Worm (Caenorhabditis elegans) whole organism, young adult: ENCODE measurements around the gene F18F11.4.

Experiments
- B0019.2 ChIP-seq: fragments of 200-800 bp; sonication (Bioruptor generic); conservative IDR thresholded peaks from 2 replicates; pipeline ENCODE4 v1.3.6; 2022; ENCODE audit warnings: missing genetic modification reagents, missing genetic modification characterization, missing compliant biosample characterization
- F10E7.11 ChIP-seq: sonication (generic microtip); optimal IDR thresholded peaks from 2 replicates; lab custom pipeline; 2017; ENCODE audit warnings: mild to moderate bottlenecking, missing genetic modification characterization, moderate library complexity, missing compliant biosample characterization
- F33H1.4 ChIP-seq: fragments of 200-800 bp; sonication (Bioruptor generic); IDR thresholded peaks from 2 replicates; pipeline ENCODE4 v1.3.6; 2022; ENCODE audit warnings: missing genetic modification reagents, missing genetic modification characterization, missing compliant biosample characterization
- T07F8.4 ChIP-seq: sonication (generic microtip); optimal IDR thresholded peaks from 2 replicates; lab custom pipeline; 2016; ENCODE audit warnings: mild to moderate bottlenecking, missing genetic modification characterization, moderate library complexity, missing compliant biosample characterization
- T26A5.8 ChIP-seq: sonication (generic microtip); optimal IDR thresholded peaks from 2 replicates; lab custom pipeline; 2016; ENCODE audit warnings: missing genetic modification characterization, missing compliant biosample characterization
- Y79H2A.3 ChIP-seq: fragments of 200-800 bp; sonication (Bioruptor generic); conservative IDR thresholded peaks from 2 replicates; pipeline ENCODE4 v1.3.6; 2022; ENCODE audit warnings: missing genetic modification reagents, missing genetic modification characterization, missing compliant biosample characterization
- Y95B8A.8 ChIP-seq: fragments of 200-800 bp; sonication (Bioruptor generic); IDR thresholded peaks from 2 replicates; pipeline ENCODE4 v1.3.6; 2022; ENCODE audit warnings: missing genetic modification reagents, missing genetic modification characterization, missing compliant biosample characterization
- akir-1 ChIP-seq: fragments of 200-800 bp; sonication (Bioruptor generic); optimal IDR thresholded peaks from 2 replicates; lab custom pipeline; 2018; ENCODE audit warnings: mild to moderate bottlenecking, missing genetic modification characterization, moderate library complexity, missing compliant biosample characterization
- aptf-2 ChIP-seq: fragments of 200-800 bp; sonication (Bioruptor generic); conservative IDR thresholded peaks from 2 replicates; pipeline ENCODE4 v1.3.6; 2022; ENCODE audit warnings: missing genetic modification reagents, missing genetic modification characterization, missing compliant biosample characterization
- atf-7 ChIP-seq: sonication (generic microtip); optimal IDR thresholded peaks from 2 replicates; lab custom pipeline; 2017; ENCODE audit warnings: mild to moderate bottlenecking, missing genetic modification characterization, missing compliant biosample characterization
- athp-1 ChIP-seq: sonication (generic microtip); optimal IDR thresholded peaks from 2 replicates; lab custom pipeline; 2017; ENCODE audit warnings: mild to moderate bottlenecking, missing genetic modification characterization, missing compliant biosample characterization
- attf-5 ChIP-seq: fragments of 200-800 bp; sonication (Bioruptor generic); optimal IDR thresholded peaks from 2 replicates; lab custom pipeline; 2018; ENCODE audit warnings: mild to moderate bottlenecking, missing genetic modification characterization, missing compliant biosample characterization
- bed-1 ChIP-seq: fragments of 200-800 bp; sonication (Bioruptor generic); IDR thresholded peaks from 2 replicates; pipeline ENCODE4 v1.3.6; 2022; ENCODE audit warnings: missing genetic modification reagents, missing genetic modification characterization, missing compliant biosample characterization
- cebp-1 ChIP-seq, 2 experiments: fragments of 200-800 bp in 1 of 2; sonication (Bioruptor generic) in 1 of 2; sonication (generic microtip) in 1 of 2; IDR thresholded peaks in 1 of 2; optimal IDR thresholded peaks in 1 of 2; 2 replicates each; pipeline versions ENCODE4 v1.3.6 to Lab custom; 2017 to 2022; ENCODE audit warnings: missing compliant biosample characterization in 2 of 2, missing genetic modification characterization in 2 of 2, mild to moderate bottlenecking in 1 of 2, missing genetic modification reagents in 1 of 2, moderate library complexity in 1 of 2
- cebp-2 ChIP-seq: fragments of 200-800 bp; sonication (Bioruptor generic); IDR thresholded peaks from 2 replicates; pipeline ENCODE4 v1.3.6; 2022; ENCODE audit warnings: missing genetic modification characterization, missing compliant biosample characterization
- ceh-27 ChIP-seq: fragments of 200-800 bp; sonication (Bioruptor generic); optimal IDR thresholded peaks from 2 replicates; lab custom pipeline; 2018; ENCODE audit warnings: mild to moderate bottlenecking, missing genetic modification characterization, moderate library complexity, missing compliant biosample characterization
- ceh-40 ChIP-seq: fragments of 200-800 bp; sonication (Bioruptor generic); IDR thresholded peaks from 2 replicates; pipeline ENCODE4 v1.3.6; 2022; ENCODE audit warnings: missing genetic modification characterization, missing compliant biosample characterization
- ceh-58 ChIP-seq: fragments of 200-800 bp; sonication (Bioruptor generic); IDR thresholded peaks from 2 replicates; pipeline ENCODE4 v1.3.6; 2022; ENCODE audit warnings: missing genetic modification characterization, missing compliant biosample characterization
- dox-1 ChIP-seq: fragments of 200-800 bp; sonication (Bioruptor generic); IDR thresholded peaks from 2 replicates; pipeline ENCODE4 v1.3.6; 2022; ENCODE audit warnings: missing genetic modification reagents, missing genetic modification characterization, missing compliant biosample characterization
- dpff-1 ChIP-seq: sonication (generic microtip); optimal IDR thresholded peaks from 2 replicates; lab custom pipeline; 2017; ENCODE audit warnings: mild to moderate bottlenecking, missing genetic modification characterization, missing compliant biosample characterization
- dpl-1 ChIP-seq: fragments of 150-350 bp; optimal IDR thresholded peaks from 2 replicates; lab custom pipeline; 2014; ENCODE audit warnings: missing biosample characterization, missing genetic modification reagents, missing genetic modification characterization
- efl-1 ChIP-seq: fragments of 150-350 bp; optimal IDR thresholded peaks from 2 replicates; lab custom pipeline; 2014; ENCODE audit warnings: missing biosample characterization, missing genetic modification reagents, missing genetic modification characterization
- egl-44 ChIP-seq: fragments of 200-800 bp; sonication (Bioruptor generic); IDR thresholded peaks from 2 replicates; pipeline ENCODE4 v1.3.6; 2022; ENCODE audit warnings: missing genetic modification reagents, missing genetic modification characterization, missing compliant biosample characterization
- gei-17 ChIP-seq: fragments of 200-800 bp; sonication (Bioruptor generic); optimal IDR thresholded peaks from 2 replicates; lab custom pipeline; 2018; ENCODE audit warnings: mild to moderate bottlenecking, missing genetic modification characterization, missing compliant biosample characterization
- hmg-1.2 ChIP-seq: fragments of 200-800 bp; sonication (Bioruptor generic); IDR thresholded peaks from 2 replicates; pipeline ENCODE4 v1.3.6; 2022; ENCODE audit warnings: missing genetic modification reagents, missing genetic modification characterization, missing compliant biosample characterization
- hmg-20 ChIP-seq: fragments of 200-800 bp; sonication (Bioruptor generic); IDR thresholded peaks from 2 replicates; pipeline ENCODE4 v1.3.6; 2022; ENCODE audit warnings: missing genetic modification reagents, missing genetic modification characterization, missing compliant biosample characterization
- let-526 ChIP-seq: fragments of 200-800 bp; sonication (Bioruptor generic); IDR thresholded peaks from 2 replicates; pipeline ENCODE4 v1.3.6; 2022; ENCODE audit warnings: missing genetic modification reagents, missing genetic modification characterization, missing compliant biosample characterization
- lin-40 ChIP-seq: sonication (generic microtip); optimal IDR thresholded peaks from 2 replicates; lab custom pipeline; 2016; ENCODE audit warnings: missing genetic modification characterization, mild to moderate bottlenecking, missing compliant biosample characterization, missing genotype, missing genetic modification reagents
- lsy-27 ChIP-seq: sonication (generic microtip); optimal IDR thresholded peaks from 2 replicates; lab custom pipeline; 2017; ENCODE audit warnings: missing genetic modification characterization, mild to moderate bottlenecking, missing compliant biosample characterization, antibody characterized with exemption, missing genotype, borderline replicate concordance; ENCODE audit not compliant: insufficient read depth
- mxl-1 ChIP-seq: sonication (generic microtip); optimal IDR thresholded peaks from 2 replicates; lab custom pipeline; 2016; ENCODE audit warnings: missing genetic modification characterization, missing compliant biosample characterization
- nfya-2 ChIP-seq: fragments of 200-800 bp; sonication (Bioruptor generic); IDR thresholded peaks from 2 replicates; pipeline ENCODE4 v1.3.6; 2022; ENCODE audit warnings: missing genetic modification reagents, missing genetic modification characterization, missing compliant biosample characterization
- nhr-27 ChIP-seq: fragments of 200-800 bp; sonication (Bioruptor generic); optimal IDR thresholded peaks from 2 replicates; lab custom pipeline; 2018; ENCODE audit warnings: mild to moderate bottlenecking, missing genetic modification characterization, moderate library complexity, missing compliant biosample characterization
- nhr-90 ChIP-seq: sonication (generic microtip); optimal IDR thresholded peaks from 2 replicates; lab custom pipeline; 2016; ENCODE audit warnings: missing genotype, mild to moderate bottlenecking, missing genetic modification characterization, missing compliant biosample characterization
- pha-4 ChIP-seq: fragments of 150-350 bp; sonication (generic microtip); optimal IDR thresholded peaks from 2 replicates; lab custom pipeline; 2014; ENCODE audit warnings: missing biosample characterization, missing genetic modification reagents, missing genetic modification characterization
- rcor-1 ChIP-seq: fragments of 200-800 bp; sonication (Bioruptor generic); IDR thresholded peaks from 2 replicates; pipeline ENCODE4 v1.3.6; 2022; ENCODE audit warnings: missing genetic modification reagents, missing genetic modification characterization, missing compliant biosample characterization
- rpc-1 ChIP-seq, 2 experiments: fragments of 150-350 bp in 1 of 2; sonication (generic microtip) in 1 of 2; optimal IDR thresholded peaks; 2 replicates each; lab custom pipeline; 2014 to 2018; ENCODE audit warnings: missing biosample characterization in 1 of 2, missing genetic modification characterization in 1 of 2, missing genetic modification reagents in 1 of 2, missing genotype in 1 of 2
- snpc-1.1 ChIP-seq: sonication (generic microtip); optimal IDR thresholded peaks from 2 replicates; lab custom pipeline; 2017; ENCODE audit warnings: missing genetic modification characterization, mild to moderate bottlenecking, missing compliant biosample characterization, antibody characterized with exemption, moderate library complexity, missing genotype, missing genetic modification reagents; ENCODE audit not compliant: insufficient read depth
- unc-130 ChIP-seq: sonication (generic microtip); optimal IDR thresholded peaks from 2 replicates; lab custom pipeline; 2016; ENCODE audit warnings: missing genetic modification reagents, missing genetic modification characterization, missing compliant biosample characterization
- ztf-22 ChIP-seq: fragments of 200-800 bp; sonication (Bioruptor generic); optimal IDR thresholded peaks from 2 replicates; lab custom pipeline; 2018; ENCODE audit warnings: mild to moderate bottlenecking, missing genetic modification characterization, moderate library complexity, missing compliant biosample characterization
- ztf-28 ChIP-seq: fragments of 200-800 bp; sonication (Bioruptor generic); IDR thresholded peaks from 2 replicates; pipeline ENCODE4 v1.3.6; 2022; ENCODE audit warnings: missing genetic modification reagents, missing genetic modification characterization, missing compliant biosample characterization
- ztf-3 ChIP-seq: fragments of 200-800 bp; sonication (Bioruptor generic); optimal IDR thresholded peaks from 2 replicates; lab custom pipeline; 2018; ENCODE audit warnings: mild to moderate bottlenecking, missing genetic modification characterization, missing compliant biosample characterization

The F18F11.4 gene

ce11 chrIV:364983-365382 is 34.4 kb downstream of the F18F11.4 start:
- TF ChIP-seq ztf-3 (GFP tag; lab: Kevin White, UChicago), result no peak
- no peak for TF ChIP-seq egl-44 (GFP tag; lab: Robert Waterston, UW)
- no peak for TF ChIP-seq T26A5.8 (tag; lab: Kevin White, UChicago)
- TF ChIP-seq akir-1 (GFP tag; lab: Kevin White, UChicago), result no peak
- TF ChIP-seq dox-1, result no peak
- no peak for TF ChIP-seq pha-4 (tag; lab: Kevin White, UChicago)
- no peak for TF ChIP-seq efl-1 (GFP tag; lab: Kevin White, UChicago)

ce11 chrIV:366406-366805 is 35.8 kb downstream of the F18F11.4 start:
- no peak for TF ChIP-seq dpff-1
- TF ChIP-seq lin-40 (tag; lab: Kevin White, UChicago), result peak; percentile 10
- no peak for TF ChIP-seq B0019.2 (GFP tag; lab: Robert Waterston, UW)
- TF ChIP-seq cebp-1 (GFP tag; IDR thresholded peaks at IDR 0.05; lab: Robert Waterston, UW), result no peak
- peak; percentile 19 for TF ChIP-seq cebp-1 (tag; optimal IDR thresholded peaks at IDR 0.05; lab: Kevin White, UChicago)
- no peak for TF ChIP-seq F10E7.11
- TF ChIP-seq rpc-1 (optimal IDR thresholded peaks at IDR 0.05; lab: Kevin White, UChicago), result no peak
- TF ChIP-seq rpc-1 (tag; optimal IDR thresholded peaks at IDR 0.05; lab: Kevin White, UChicago), result no peak
- TF ChIP-seq gei-17 (GFP tag; lab: Kevin White, UChicago), result no peak
- no peak for TF ChIP-seq snpc-1.1 (tag; lab: Kevin White, UChicago)
- peak; percentile 14 for TF ChIP-seq ceh-27 (GFP tag; lab: Kevin White, UChicago)
- TF ChIP-seq ceh-40 (GFP tag; lab: Robert Waterston, UW), result no peak
- no peak for TF ChIP-seq nhr-27 (tag; lab: Kevin White, UChicago)
- TF ChIP-seq bed-1 (GFP tag; lab: Robert Waterston, UW), result no peak

- TF ChIP-seq mxl-1 (no peak), F33H1.4 (0 out of 2 replicates have a peak, but pooled peaks have one; percentile 13), atf-7 (tag; lab: Kevin White, UChicago) (no peak), athp-1 (no peak), aptf-2 (GFP tag; lab: Robert Waterston, UW) (0 out of 2 replicates have a peak, but pooled peaks have one; percentile 4), dpff-1 (no peak), lsy-27 (tag; lab: Kevin White, UChicago) (no peak), cebp-1 (GFP tag; IDR thresholded peaks at IDR 0.05; lab: Robert Waterston, UW) (no peak), cebp-1 (tag; optimal IDR thresholded peaks at IDR 0.05; lab: Kevin White, UChicago) (peak; percentile 65), ztf-3 (GFP tag; lab: Kevin White, UChicago) (no peak), nfya-2 (GFP tag; lab: Robert Waterston, UW) (no peak), Y79H2A.3 (GFP tag; lab: Robert Waterston, UW) (no peak), dpl-1 (GFP tag; lab: Kevin White, UChicago) (no peak), hmg-1.2 (GFP tag; lab: Robert Waterston, UW) (peak; percentile 37; the same call in 1 of the 2 replicates), ceh-58 (GFP tag; lab: Robert Waterston, UW) (no peak)
Measured at ce11 chrIV:372146-372789, 41.6 kb downstream of the F18F11.4 start.

DNA sequence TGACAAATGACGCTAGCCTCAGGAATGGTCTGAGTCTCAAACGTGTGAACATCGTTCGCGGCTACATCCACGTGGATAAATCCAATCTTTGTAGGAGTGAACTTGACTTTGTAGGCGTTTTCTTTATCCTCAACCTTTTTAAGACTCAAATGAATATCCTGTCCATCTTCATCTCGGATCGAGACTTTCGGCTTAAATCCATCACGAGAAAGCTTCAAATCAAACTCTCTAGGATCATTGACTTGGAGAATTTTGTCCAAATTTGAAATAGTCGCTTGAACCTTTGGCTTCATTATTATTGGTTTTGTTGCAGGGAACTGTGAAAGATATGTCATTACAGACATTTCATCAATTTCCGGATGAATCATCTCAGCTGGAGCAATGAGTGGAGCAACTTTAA is 43.3 kb downstream of the F18F11.4 start:
- TF ChIP-seq rcor-1, result no peak
- TF ChIP-seq attf-5 (GFP tag; lab: Kevin White, UChicago), result no peak
- TF ChIP-seq lsy-27 (tag; lab: Kevin White, UChicago), result no peak
- no peak for TF ChIP-seq hmg-20 (GFP tag; lab: Robert Waterston, UW)
- no peak for TF ChIP-seq ztf-3 (GFP tag; lab: Kevin White, UChicago)
- no peak for TF ChIP-seq cebp-2 (GFP tag; lab: Robert Waterston, UW)
- no peak for TF ChIP-seq let-526 (GFP tag; lab: Robert Waterston, UW)
- no peak for TF ChIP-seq ztf-22 (GFP tag; lab: Kevin White, UChicago)
- TF ChIP-seq T26A5.8 (tag; lab: Kevin White, UChicago), result no peak
- TF ChIP-seq ztf-28, result no peak
- TF ChIP-seq T07F8.4 (tag; lab: Kevin White, UChicago), result no peak
- TF ChIP-seq nhr-90 (tag; lab: Kevin White, UChicago), result no peak
- TF ChIP-seq unc-130, result no peak
- TF ChIP-seq Y95B8A.8 (GFP tag; lab: Robert Waterston, UW), result no peak
